Worm (Caenorhabditis elegans) whole organism, young adult: ENCODE results near the gene abhd-12.

ENCODE experiments used
- D2030.7 ChIP-seq: fragments of 200-800 bp; sonication (Bioruptor generic); IDR thresholded peaks from 2 replicates; pipeline ENCODE4 v1.3.6; 2022; ENCODE audit warnings: missing genetic modification reagents, missing genetic modification characterization, missing compliant biosample characterization
- F22D6.2 ChIP-seq: sonication (generic microtip); optimal IDR thresholded peaks from 2 replicates; lab custom pipeline; 2016; ENCODE audit warnings: mild to moderate bottlenecking, missing genetic modification characterization, missing compliant biosample characterization
- F23B12.7 ChIP-seq: sonication (generic microtip); optimal IDR thresholded peaks from 2 replicates; lab custom pipeline; 2017; ENCODE audit warnings: missing genetic modification characterization, mild to moderate bottlenecking, missing compliant biosample characterization, antibody characterized with exemption, moderate library complexity; ENCODE audit not compliant: insufficient read depth
- F39B2.1 ChIP-seq: fragments of 200-800 bp; sonication (Bioruptor generic); IDR thresholded peaks from 2 replicates; pipeline ENCODE4 v1.3.6; 2022; ENCODE audit warnings: missing genetic modification reagents, missing genetic modification characterization, missing compliant biosample characterization
- F57A8.1 ChIP-seq: fragments of 200-800 bp; sonication (Bioruptor generic); optimal IDR thresholded peaks from 2 replicates; lab custom pipeline; 2018; ENCODE audit warnings: mild to moderate bottlenecking, missing genetic modification characterization, moderate library complexity, missing compliant biosample characterization
- K11D2.4 ChIP-seq: fragments of 200-800 bp; sonication (Bioruptor generic); IDR thresholded peaks from 2 replicates; pipeline ENCODE4 v1.3.6; 2022; ENCODE audit warnings: missing genetic modification reagents, missing genetic modification characterization, missing compliant biosample characterization
- Y53F4B.3 ChIP-seq: fragments of 200-800 bp; sonication (Bioruptor generic); IDR thresholded peaks from 2 replicates; pipeline ENCODE4 v1.3.6; 2022; ENCODE audit warnings: missing genetic modification reagents, missing genetic modification characterization, missing compliant biosample characterization
- Y79H2A.3 ChIP-seq: fragments of 200-800 bp; sonication (Bioruptor generic); conservative IDR thresholded peaks from 2 replicates; pipeline ENCODE4 v1.3.6; 2022; ENCODE audit warnings: missing genetic modification reagents, missing genetic modification characterization, missing compliant biosample characterization
- Y95B8A.8 ChIP-seq: fragments of 200-800 bp; sonication (Bioruptor generic); IDR thresholded peaks from 2 replicates; pipeline ENCODE4 v1.3.6; 2022; ENCODE audit warnings: missing genetic modification reagents, missing genetic modification characterization, missing compliant biosample characterization
- akir-1 ChIP-seq: fragments of 200-800 bp; sonication (Bioruptor generic); optimal IDR thresholded peaks from 2 replicates; lab custom pipeline; 2018; ENCODE audit warnings: mild to moderate bottlenecking, missing genetic modification characterization, moderate library complexity, missing compliant biosample characterization
- athp-1 ChIP-seq: sonication (generic microtip); optimal IDR thresholded peaks from 2 replicates; lab custom pipeline; 2017; ENCODE audit warnings: mild to moderate bottlenecking, missing genetic modification characterization, missing compliant biosample characterization
- ccch-3 ChIP-seq: fragments of 200-800 bp; sonication (Bioruptor generic); optimal IDR thresholded peaks from 2 replicates; lab custom pipeline; 2018; ENCODE audit warnings: mild to moderate bottlenecking, missing genetic modification characterization, missing compliant biosample characterization
- ceh-100 ChIP-seq: fragments of 200-800 bp; sonication (Bioruptor generic); IDR thresholded peaks from 2 replicates; pipeline ENCODE4 v1.3.6; 2022; ENCODE audit warnings: missing genetic modification reagents, missing genetic modification characterization, missing compliant biosample characterization
- dpl-1 ChIP-seq: fragments of 150-350 bp; optimal IDR thresholded peaks from 2 replicates; lab custom pipeline; 2014; ENCODE audit warnings: missing biosample characterization, missing genetic modification reagents, missing genetic modification characterization
- egl-44 ChIP-seq: fragments of 200-800 bp; sonication (Bioruptor generic); IDR thresholded peaks from 2 replicates; pipeline ENCODE4 v1.3.6; 2022; ENCODE audit warnings: missing genetic modification reagents, missing genetic modification characterization, missing compliant biosample characterization
- ekl-4 ChIP-seq: fragments of 200-800 bp; sonication (Bioruptor generic); IDR thresholded peaks from 2 replicates; pipeline ENCODE4 v1.3.6; 2022; ENCODE audit warnings: missing genetic modification reagents, missing genetic modification characterization, missing compliant biosample characterization
- ets-4 ChIP-seq: fragments of 200-800 bp; sonication (Bioruptor generic); optimal IDR thresholded peaks from 2 replicates; lab custom pipeline; 2018; ENCODE audit warnings: mild to moderate bottlenecking, missing genetic modification characterization, missing compliant biosample characterization
- gei-17 ChIP-seq: fragments of 200-800 bp; sonication (Bioruptor generic); optimal IDR thresholded peaks from 2 replicates; lab custom pipeline; 2018; ENCODE audit warnings: mild to moderate bottlenecking, missing genetic modification characterization, missing compliant biosample characterization
- him-1 ChIP-seq: sonication (generic microtip); optimal IDR thresholded peaks from 2 replicates; lab custom pipeline; 2016; ENCODE audit warnings: missing genotype, missing genetic modification reagents, missing genetic modification characterization, missing compliant biosample characterization
- hrde-1 ChIP-seq: sonication (generic microtip); optimal IDR thresholded peaks from 2 replicates; lab custom pipeline; 2016; ENCODE audit warnings: missing genetic modification characterization, mild to moderate bottlenecking, missing compliant biosample characterization, moderate library complexity, missing genotype, missing genetic modification reagents, borderline replicate concordance
- hsf-1 ChIP-seq: fragments of 200-800 bp; sonication (Bioruptor generic); IDR thresholded peaks from 2 replicates; pipeline ENCODE4 v1.3.6; 2022; ENCODE audit warnings: missing genetic modification reagents, missing genetic modification characterization, missing compliant biosample characterization
- let-607 ChIP-seq, 2 experiments: fragments of 200-800 bp in 1 of 2; sonication (Bioruptor generic) in 1 of 2; sonication (generic microtip) in 1 of 2; optimal IDR thresholded peaks; 2 replicates each; lab custom pipeline; 2016 to 2018; ENCODE audit warnings: mild to moderate bottlenecking in 2 of 2, missing compliant biosample characterization in 2 of 2, missing genetic modification characterization in 2 of 2, moderate library complexity in 2 of 2, missing genotype in 1 of 2
- lin-26 ChIP-seq: fragments of 200-800 bp; sonication (Bioruptor generic); IDR thresholded peaks from 2 replicates; pipeline ENCODE4 v1.3.6; 2022; ENCODE audit warnings: missing genetic modification reagents, missing genetic modification characterization, missing compliant biosample characterization
- mxl-1 ChIP-seq: sonication (generic microtip); optimal IDR thresholded peaks from 2 replicates; lab custom pipeline; 2016; ENCODE audit warnings: missing genetic modification characterization, missing compliant biosample characterization
- nfyb-1 ChIP-seq: fragments of 200-800 bp; sonication (Bioruptor generic); IDR thresholded peaks from 2 replicates; pipeline ENCODE4 v1.3.6; 2022; ENCODE audit warnings: missing genetic modification reagents, missing genetic modification characterization, missing compliant biosample characterization
- nhr-120 ChIP-seq: fragments of 200-800 bp; sonication (Bioruptor generic); IDR thresholded peaks from 2 replicates; pipeline ENCODE4 v1.3.6; 2022; ENCODE audit warnings: missing genetic modification characterization, missing compliant biosample characterization
- pbrm-1 ChIP-seq: fragments of 200-800 bp; sonication (Bioruptor generic); IDR thresholded peaks from 2 replicates; pipeline ENCODE4 v1.3.6; 2022; ENCODE audit warnings: missing genetic modification reagents, missing genetic modification characterization, missing compliant biosample characterization
- repo-1 ChIP-seq: sonication (generic microtip); optimal IDR thresholded peaks from 2 replicates; lab custom pipeline; 2017; ENCODE audit warnings: mild to moderate bottlenecking, missing genetic modification characterization, missing compliant biosample characterization
- snpc-1.1 ChIP-seq: sonication (generic microtip); optimal IDR thresholded peaks from 2 replicates; lab custom pipeline; 2017; ENCODE audit warnings: missing genetic modification characterization, mild to moderate bottlenecking, missing compliant biosample characterization, antibody characterized with exemption, moderate library complexity, missing genotype, missing genetic modification reagents; ENCODE audit not compliant: insufficient read depth
- snpc-3.4 ChIP-seq: sonication (generic microtip); optimal IDR thresholded peaks from 2 replicates; lab custom pipeline; 2017; ENCODE audit warnings: missing genetic modification characterization, mild to moderate bottlenecking, missing compliant biosample characterization, antibody characterized with exemption, moderate library complexity, missing genotype, missing genetic modification reagents
- tbp1 ChIP-seq: fragments of 200-800 bp; sonication (Bioruptor generic); optimal IDR thresholded peaks from 2 replicates; lab custom pipeline; 2018; ENCODE audit warnings: mild to moderate bottlenecking, missing genetic modification characterization, missing compliant biosample characterization
- tbx-9 ChIP-seq: sonication (generic microtip); optimal IDR thresholded peaks from 2 replicates; lab custom pipeline; 2016; ENCODE audit warnings: borderline replicate concordance, missing genetic modification characterization, inconsistent platforms, missing compliant biosample characterization
- unc-130 ChIP-seq: sonication (generic microtip); optimal IDR thresholded peaks from 2 replicates; lab custom pipeline; 2016; ENCODE audit warnings: missing genetic modification reagents, missing genetic modification characterization, missing compliant biosample characterization
- zim-3 ChIP-seq: sonication (generic microtip); optimal IDR thresholded peaks from 2 replicates; lab custom pipeline; 2017; ENCODE audit warnings: mild to moderate bottlenecking, missing genetic modification characterization, moderate library complexity, missing compliant biosample characterization
- ztf-28 ChIP-seq: fragments of 200-800 bp; sonication (Bioruptor generic); IDR thresholded peaks from 2 replicates; pipeline ENCODE4 v1.3.6; 2022; ENCODE audit warnings: missing genetic modification reagents, missing genetic modification characterization, missing compliant biosample characterization

The abhd-12 gene

DNA sequence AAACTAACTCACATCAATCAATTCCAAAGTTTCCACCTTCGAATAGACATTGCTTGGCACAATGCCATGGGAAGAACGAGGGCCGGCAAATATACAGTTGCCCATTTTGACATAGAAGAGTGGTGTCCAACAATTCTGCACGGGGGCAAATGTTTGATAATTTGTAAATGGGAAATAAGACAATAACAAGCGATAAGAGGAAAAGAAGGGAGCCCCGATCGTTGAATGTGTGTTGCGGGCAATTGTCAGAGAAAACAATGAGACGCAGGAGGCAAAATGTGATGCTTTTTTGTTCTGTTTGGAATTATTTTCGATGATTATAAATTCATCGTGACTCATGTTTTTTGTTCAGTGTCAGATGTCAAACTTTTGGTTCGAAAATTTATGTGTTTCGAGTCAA, 27.5 kb upstream of the abhd-12 start, which contains the start of gene pals-34:
pals-34 (minus strand) TSS at position 280 of the 400 bp plus-strand sequence.
- TF ChIP-seq Y95B8A.8, result no peak
- no peak for TF ChIP-seq ccch-3 (GFP tag; lab: Kevin White, UChicago)
- TF ChIP-seq Y79H2A.3 (GFP tag; lab: Robert Waterston, UW), result no peak
- no peak for TF ChIP-seq pbrm-1 (GFP tag; lab: Robert Waterston, UW)
- TF ChIP-seq tbp1 (GFP tag; lab: Kevin White, UChicago), result no peak
- TF ChIP-seq tbx-9 (tag; lab: Kevin White, UChicago), result no peak
- TF ChIP-seq ets-4 (GFP tag; lab: Kevin White, UChicago), result no peak
- TF ChIP-seq F23B12.7 (tag; lab: Kevin White, UChicago), result no peak
- TF ChIP-seq nhr-120 (GFP tag; lab: Robert Waterston, UW), result no peak
- no peak for TF ChIP-seq nfyb-1

DNA sequence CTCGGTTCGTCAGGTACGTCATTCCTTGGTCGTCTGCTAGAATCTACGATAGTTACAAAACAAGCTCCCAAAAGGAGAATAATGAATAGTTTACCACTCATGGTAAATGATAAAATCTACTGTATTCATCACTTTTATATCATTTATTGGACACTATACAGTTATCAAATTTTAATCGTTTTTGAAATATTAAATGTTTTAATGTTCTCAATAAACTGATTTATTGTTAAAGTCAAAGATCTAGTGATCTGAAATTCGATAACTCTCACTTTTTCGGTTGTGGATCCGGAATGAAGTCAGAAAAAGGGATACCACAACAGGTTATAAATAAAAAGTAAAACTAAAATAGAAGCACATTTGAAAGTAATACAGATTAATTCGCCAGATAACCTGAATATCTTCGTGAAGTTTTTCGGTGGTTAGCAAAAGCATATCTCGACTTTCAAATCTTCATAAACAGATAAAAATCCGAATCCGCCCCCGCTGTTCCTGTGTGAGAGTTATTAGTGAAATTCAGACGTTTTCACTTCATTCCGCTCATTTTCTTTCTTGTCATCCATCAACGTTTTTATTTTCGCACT, 24.8 kb upstream of the abhd-12 start, which contains the start of the genes clec-217 and F26D11.2:
clec-217 (minus strand) TSS at position 101 of the 581 bp plus-strand sequence.
F26D11.2 (plus strand) TSS at position 531 of the 581 bp plus-strand sequence.
- TF ChIP-seq F22D6.2 (tag; lab: Kevin White, UChicago), result no peak
- no peak for TF ChIP-seq dpl-1 (GFP tag; lab: Kevin White, UChicago)
- no peak for TF ChIP-seq lin-26 (GFP tag; lab: Robert Waterston, UW)
- TF ChIP-seq athp-1 (tag; lab: Kevin White, UChicago), result no peak

DNA sequence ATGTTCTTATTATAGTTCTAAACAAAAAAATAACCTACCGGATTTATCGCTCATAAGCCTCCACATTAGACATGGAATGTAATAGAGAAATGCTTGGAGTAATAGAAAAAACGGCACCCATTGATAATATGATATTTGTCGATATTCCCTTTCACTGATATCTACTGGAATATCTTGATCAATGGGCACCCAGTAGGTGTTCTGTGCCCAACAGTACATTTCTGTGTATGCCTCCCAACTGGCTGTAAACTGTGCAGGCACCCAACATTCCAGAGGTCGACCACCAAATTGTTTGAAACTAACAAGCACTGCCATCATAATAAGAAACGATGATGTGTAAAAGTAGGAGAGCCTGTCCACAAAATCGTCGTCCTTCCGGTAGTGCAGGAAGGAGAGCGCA, 19.2 kb upstream of the abhd-12 start:
- no peak for TF ChIP-seq repo-1 (tag; lab: Kevin White, UChicago)
- TF ChIP-seq F57A8.1 (GFP tag; lab: Kevin White, UChicago), result no peak
- no peak for TF ChIP-seq nhr-120 (GFP tag; lab: Robert Waterston, UW)
- no peak for TF ChIP-seq Y53F4B.3 (GFP tag; lab: Robert Waterston, UW)
- no peak for TF ChIP-seq tbx-9 (tag; lab: Kevin White, UChicago)
- TF ChIP-seq Y79H2A.3 (GFP tag; lab: Robert Waterston, UW), result no peak
- TF ChIP-seq lin-26 (GFP tag; lab: Robert Waterston, UW), result no peak
- TF ChIP-seq gei-17, result no peak
- TF ChIP-seq F39B2.1, result no peak

DNA sequence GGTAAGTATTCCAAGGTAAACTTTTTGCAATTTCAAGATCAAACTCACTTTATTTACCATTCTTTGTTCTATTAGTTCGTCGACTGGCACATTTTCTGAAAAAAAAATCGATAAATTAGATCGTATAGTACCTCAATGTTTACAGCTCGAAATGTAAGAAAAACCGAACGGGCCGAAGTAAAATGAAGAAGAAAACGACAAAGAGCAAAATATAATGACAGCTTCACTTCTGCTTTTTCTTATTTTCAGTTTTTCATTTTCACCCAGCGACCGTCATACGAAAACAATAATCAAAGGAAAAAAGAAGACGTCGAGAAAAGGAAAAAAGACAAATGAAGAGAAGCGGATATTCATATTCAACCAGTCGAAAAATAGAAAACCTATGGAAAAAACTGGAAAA, 14.6 kb upstream of the abhd-12 start, which contains the start of gene che-7:
che-7 (minus strand) TSS at position 101 of the 400 bp plus-strand sequence.
- TF ChIP-seq mxl-1 (tag; lab: Kevin White, UChicago) (no peak), ekl-4 (GFP tag; lab: Robert Waterston, UW) (no peak), K11D2.4 (GFP tag; lab: Robert Waterston, UW) (no peak)

DNA sequence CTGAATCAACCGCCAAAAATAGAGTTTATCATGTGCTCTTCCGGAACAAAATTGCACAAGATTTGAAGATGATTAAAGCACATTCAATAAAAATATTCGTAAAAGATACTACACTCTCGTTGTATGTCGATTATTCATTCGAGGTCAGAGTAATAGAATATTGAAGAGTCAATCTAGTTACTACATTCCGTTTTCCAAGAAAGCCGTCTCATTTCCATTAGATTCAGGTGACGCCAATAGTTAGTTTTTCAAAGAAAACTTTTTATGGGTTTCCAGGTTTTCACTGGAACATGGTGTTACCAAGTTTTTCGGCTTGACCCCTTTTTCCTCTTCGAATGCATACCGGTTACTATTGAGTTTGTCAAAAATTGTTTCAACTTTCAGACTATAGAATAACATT, 13.2 kb upstream of the abhd-12 start:
- no peak for TF ChIP-seq ceh-100 (GFP tag; lab: Robert Waterston, UW)
- no peak for TF ChIP-seq snpc-3.4 (tag; lab: Kevin White, UChicago)
- no peak for TF ChIP-seq zim-3
- TF ChIP-seq let-607 (tag; optimal IDR thresholded peaks at IDR 0.05; lab: Kevin White, UChicago), result no peak
- no peak for TF ChIP-seq gei-17
- TF ChIP-seq him-1 (tag; lab: Kevin White, UChicago), result no peak
- TF ChIP-seq unc-130 (GFP tag; lab: Kevin White, UChicago), result no peak
- TF ChIP-seq hsf-1 (GFP tag; lab: Robert Waterston, UW), result no peak
- no peak for TF ChIP-seq tbx-9 (tag; lab: Kevin White, UChicago)
- TF ChIP-seq ztf-28 (GFP tag; lab: Robert Waterston, UW), result no peak
- no peak for TF ChIP-seq ets-4 (GFP tag; lab: Kevin White, UChicago)
- TF ChIP-seq akir-1 (GFP tag; lab: Kevin White, UChicago), result no peak
- TF ChIP-seq egl-44 (GFP tag; lab: Robert Waterston, UW), result no peak
- TF ChIP-seq hrde-1 (tag; lab: Kevin White, UChicago), result no peak
- TF ChIP-seq D2030.7 (GFP tag; lab: Robert Waterston, UW), result no peak
- TF ChIP-seq snpc-1.1 (tag; lab: Kevin White, UChicago), result no peak
